Worm (Caenorhabditis elegans): Measurements from ENCODE around the gene nlp-59.

ce11 chrV:14992627-14993117, 21.4 kb downstream of the nlp-59 start, which contains the start of gene T01C3.3:
- TF ChIP-seq nhr-11 (tag; optimal IDR thresholded peaks at IDR 0.05) (no peak), ZK546.5 (tag; optimal IDR thresholded peaks at IDR 0.05) (no peak), ama-1 (optimal IDR thresholded peaks at IDR 0.05) (no peak), nhr-6 (tag; optimal IDR thresholded peaks at IDR 0.05) (no peak)
